Fruit fly (Drosophila melanogaster) whole organism, embryonic: ENCODE measurements around the gene CG5805.

Experiments
- CG10274 ChIP-seq: fragments of 200-800 bp; sonication (Bioruptor generic); optimal IDR thresholded peaks from 3 replicates; lab custom pipeline; 2017; ENCODE audit warnings: missing biosample characterization, mild to moderate bottlenecking, missing genetic modification characterization
- bigmax ChIP-seq: fragments of 200-800 bp; sonication (Bioruptor generic); optimal IDR thresholded peaks from 2 replicates; lab custom pipeline; 2018; ENCODE audit warnings: missing biosample characterization, mild to moderate bottlenecking, missing genetic modification characterization
- insv ChIP-seq, 2 experiments: fragments of 200-800 bp; sonication (Bioruptor generic); optimal IDR thresholded peaks; 3 replicates each; lab custom pipeline; 2016 to 2018; ENCODE audit warnings: missing biosample characterization in 2 of 2, missing genetic modification characterization in 2 of 2
- nerfin-2 ChIP-seq: fragments of 200-800 bp; sonication (Bioruptor generic); IDR thresholded peaks from 2 replicates; pipeline ENCODE4 v1.3.6; 2022; ENCODE audit warnings: missing biosample characterization, missing genetic modification characterization; ENCODE audit not compliant: partially characterized antibody
- sima ChIP-seq: fragments of 200-800 bp; sonication (Bioruptor generic); optimal IDR thresholded peaks from 2 replicates; lab custom pipeline; 2016; ENCODE audit warnings: missing biosample characterization, missing genetic modification characterization

dm6 chr3R:24825548-24825947 is 38.3 kb upstream of the CG5805 start, which contains the start of gene niki:
- TF ChIP-seq CG10274 (GFP tag; lab: Kevin White, UChicago) (no peak), sima (GFP tag; lab: Kevin White, UChicago) (no peak), nerfin-2 (GFP tag; lab: Robert Waterston, UW) (no peak), insv (GFP tag; optimal IDR thresholded peaks at IDR 0.05; lab: Kevin White, UChicago) (no peak), bigmax (no peak)
